Worm (Caenorhabditis elegans) whole organism, L2 larva: Measurements from ENCODE around the gene str-264.

ENCODE experiments used
- F13H6.1 ChIP-seq: sonication (generic microtip); optimal IDR thresholded peaks from 2 replicates; lab custom pipeline; 2016; ENCODE audit warnings: missing genetic modification characterization, missing compliant biosample characterization
- R02D3.7 ChIP-seq: fragments of 150-350 bp; optimal IDR thresholded peaks from 2 replicates; lab custom pipeline; 2014; ENCODE audit warnings: missing biosample characterization, missing genetic modification characterization
- Y55F3AM.14 ChIP-seq: fragments of 200-800 bp; sonication (Bioruptor generic); optimal IDR thresholded peaks from 2 replicates; lab custom pipeline; 2018; ENCODE audit warnings: mild to moderate bottlenecking, missing genetic modification characterization, missing compliant biosample characterization
- ZK546.5 ChIP-seq: sonication (generic microtip); optimal IDR thresholded peaks from 2 replicates; lab custom pipeline; 2017; ENCODE audit warnings: missing biosample characterization, missing genetic modification characterization
- alr-1 ChIP-seq: fragments of 150-350 bp; optimal IDR thresholded peaks from 2 replicates; lab custom pipeline; 2014; ENCODE audit warnings: missing biosample characterization, missing genetic modification characterization
- aly-2 ChIP-seq: fragments of 150-350 bp; optimal IDR thresholded peaks from 2 replicates; lab custom pipeline; 2014; ENCODE audit warnings: missing biosample characterization, missing genetic modification characterization
- ama-1 ChIP-seq: fragments of 150-350 bp; optimal IDR thresholded peaks from 2 replicates; lab custom pipeline; 2018; ENCODE audit warnings: inconsistent platforms
- blmp-1 ChIP-seq: sonication (generic microtip); optimal IDR thresholded peaks from 2 replicates; lab custom pipeline; 2017; ENCODE audit warnings: missing genetic modification characterization, mild to moderate bottlenecking, missing compliant biosample characterization, antibody characterized with exemption, moderate library complexity; ENCODE audit not compliant: insufficient read depth
- ceh-82 ChIP-seq: fragments of 150-350 bp; optimal IDR thresholded peaks from 2 replicates; lab custom pipeline; 2014; ENCODE audit warnings: missing biosample characterization, missing genetic modification characterization
- crh-2 ChIP-seq: sonication (generic microtip); optimal IDR thresholded peaks from 2 replicates; lab custom pipeline; 2017; ENCODE audit warnings: missing biosample characterization, missing genetic modification characterization
- dmd-4 ChIP-seq: sonication (generic microtip); optimal IDR thresholded peaks from 2 replicates; lab custom pipeline; 2017; ENCODE audit warnings: missing biosample characterization, missing genetic modification characterization
- egl-27 ChIP-seq: sonication (generic microtip); optimal IDR thresholded peaks from 3 replicates; lab custom pipeline; 2017; ENCODE audit warnings: missing biosample characterization, missing genetic modification reagents, missing genetic modification characterization
- elt-1 ChIP-seq: fragments of 150-350 bp; optimal IDR thresholded peaks from 2 replicates; lab custom pipeline; 2014; ENCODE audit warnings: missing biosample characterization, missing genetic modification characterization
- elt-3 ChIP-seq: sonication (generic microtip); optimal IDR thresholded peaks from 2 replicates; lab custom pipeline; 2017; ENCODE audit warnings: missing biosample characterization, missing genetic modification characterization
- fos-1 ChIP-seq: fragments of 150-350 bp; optimal IDR thresholded peaks from 2 replicates; lab custom pipeline; 2014; ENCODE audit warnings: missing biosample characterization, missing genetic modification characterization
- gmeb-1 ChIP-seq: fragments of 150-350 bp; optimal IDR thresholded peaks from 2 replicates; lab custom pipeline; 2014; ENCODE audit warnings: missing biosample characterization, missing genetic modification characterization
- lin-11 ChIP-seq: fragments of 150-350 bp; sonication (generic microtip); optimal IDR thresholded peaks from 2 replicates; lab custom pipeline; 2014; ENCODE audit warnings: missing biosample characterization, missing genetic modification characterization, inconsistent platforms, mixed read lengths
- lin-13 ChIP-seq: fragments of 150-350 bp; optimal IDR thresholded peaks from 2 replicates; lab custom pipeline; 2014; ENCODE audit warnings: missing biosample characterization, missing genetic modification reagents, missing genetic modification characterization
- lin-39 ChIP-seq: fragments of 150-350 bp; optimal IDR thresholded peaks from 2 replicates; lab custom pipeline; 2014; ENCODE audit warnings: missing biosample characterization, missing genetic modification reagents, missing genetic modification characterization
- lsy-2 ChIP-seq, 2 experiments: fragments of 150-350 bp in 1 of 2; sonication (generic microtip) in 1 of 2; optimal IDR thresholded peaks; 2 replicates each; lab custom pipeline; 2014 to 2017; ENCODE audit warnings: missing biosample characterization in 2 of 2, missing genetic modification characterization in 2 of 2
- mbf-1 ChIP-seq: sonication (generic microtip); optimal IDR thresholded peaks from 2 replicates; lab custom pipeline; 2017; ENCODE audit warnings: missing biosample characterization, missing genetic modification characterization
- mdl-1 ChIP-seq, 2 experiments: fragments of 150-350 bp in 1 of 2; sonication (generic microtip) in 1 of 2; optimal IDR thresholded peaks; 2 replicates each; lab custom pipeline; 2017; ENCODE audit warnings: missing biosample characterization in 2 of 2, missing genetic modification characterization in 2 of 2
- nhr-10 ChIP-seq: sonication (generic microtip); optimal IDR thresholded peaks from 2 replicates; lab custom pipeline; 2017; ENCODE audit warnings: missing biosample characterization, missing genetic modification characterization
- nhr-11 ChIP-seq: fragments of 150-350 bp; optimal IDR thresholded peaks from 2 replicates; lab custom pipeline; 2014; ENCODE audit warnings: missing biosample characterization, missing genetic modification characterization
- nhr-12 ChIP-seq: fragments of 150-350 bp; optimal IDR thresholded peaks from 2 replicates; lab custom pipeline; 2014; ENCODE audit warnings: missing biosample characterization, missing genetic modification characterization
- nhr-129 ChIP-seq: fragments of 150-350 bp; optimal IDR thresholded peaks from 2 replicates; lab custom pipeline; 2014; ENCODE audit warnings: missing biosample characterization, missing genetic modification characterization
- nhr-21 ChIP-seq: fragments of 150-350 bp; optimal IDR thresholded peaks from 2 replicates; lab custom pipeline; 2014; ENCODE audit warnings: missing biosample characterization, missing genetic modification characterization
- nhr-25 ChIP-seq: fragments of 150-350 bp; sonication (generic microtip); optimal IDR thresholded peaks from 3 replicates; lab custom pipeline; 2014; ENCODE audit warnings: missing biosample characterization, missing genetic modification characterization
- nhr-6 ChIP-seq: fragments of 150-350 bp; optimal IDR thresholded peaks from 2 replicates; lab custom pipeline; 2014; ENCODE audit warnings: missing biosample characterization, missing genetic modification characterization
- peb-1 ChIP-seq: fragments of 150-350 bp; optimal IDR thresholded peaks from 2 replicates; lab custom pipeline; 2014; ENCODE audit warnings: missing biosample characterization, missing genetic modification characterization
- sem-4 ChIP-seq: fragments of 150-350 bp; optimal IDR thresholded peaks from 2 replicates; lab custom pipeline; 2014; ENCODE audit warnings: missing biosample characterization, missing genetic modification reagents, missing genetic modification characterization
- skn-1 ChIP-seq: sonication (generic microtip); optimal IDR thresholded peaks from 2 replicates; lab custom pipeline; 2017; ENCODE audit warnings: missing biosample characterization, missing genetic modification characterization
- sma-3 ChIP-seq: sonication (generic microtip); optimal IDR thresholded peaks from 2 replicates; lab custom pipeline; 2016; ENCODE audit warnings: missing genetic modification reagents, missing genetic modification characterization, missing compliant biosample characterization
- sma-9 ChIP-seq, 2 experiments: fragments of 150-350 bp in 1 of 2; sonication (generic microtip) in 1 of 2; optimal IDR thresholded peaks; 2 replicates each; lab custom pipeline; 2014 to 2016; ENCODE audit warnings: missing genetic modification characterization in 2 of 2, mild to moderate bottlenecking in 1 of 2, missing biosample characterization in 1 of 2, missing compliant biosample characterization in 1 of 2, missing genetic modification reagents in 1 of 2, moderate library complexity in 1 of 2
- snpc-4 ChIP-seq: fragments of 150-350 bp; optimal IDR thresholded peaks from 2 replicates; lab custom pipeline; 2014; ENCODE audit warnings: missing biosample characterization, missing genetic modification characterization
- unc-55 ChIP-seq: fragments of 150-350 bp; sonication (generic microtip); optimal IDR thresholded peaks from 3 replicates; lab custom pipeline; 2014; ENCODE audit warnings: missing biosample characterization, missing genetic modification reagents, missing genetic modification characterization
- unc-62 ChIP-seq: fragments of 150-350 bp; optimal IDR thresholded peaks from 2 replicates; lab custom pipeline; 2014; ENCODE audit warnings: missing biosample characterization, missing genetic modification reagents, missing genetic modification characterization
- ztf-1 ChIP-seq: fragments of 200-800 bp; sonication (Bioruptor generic); conservative IDR thresholded peaks from 2 replicates; pipeline ENCODE4 v1.3.6; 2022; ENCODE audit warnings: missing genetic modification characterization, missing compliant biosample characterization
- ztf-11 ChIP-seq: sonication (generic microtip); optimal IDR thresholded peaks from 2 replicates; lab custom pipeline; 2017; ENCODE audit warnings: missing biosample characterization, missing genetic modification characterization
- ztf-4 ChIP-seq: fragments of 150-350 bp; optimal IDR thresholded peaks from 2 replicates; lab custom pipeline; 2014; ENCODE audit warnings: missing biosample characterization, missing genetic modification characterization

str-264 gene

ce11 chrV:15498434-15498833 lies 6.0 kb upstream of the str-264 start, which contains the start of gene C06B8.7:
Gene C06B8.7 (plus strand): TSS chrV:15498734.
- TF ChIP-seq peb-1 (tag; lab: Kevin White, UChicago) (no peak), alr-1 (no peak), nhr-25 (tag; lab: Kevin White, UChicago) (no peak), nhr-11 (no peak), sem-4 (tag; lab: Kevin White, UChicago) (no peak), fos-1 (tag; lab: Kevin White, UChicago) (no peak), snpc-4 (tag; lab: Kevin White, UChicago) (no peak), lin-13 (GFP tag; lab: Kevin White, UChicago) (no peak), ZK546.5 (tag; lab: Kevin White, UChicago) (no peak), lin-11 (tag; lab: Kevin White, UChicago) (no peak), nhr-21 (tag; lab: Kevin White, UChicago) (no peak), unc-55 (GFP tag; lab: Kevin White, UChicago) (no peak), lin-39 (no peak), nhr-129 (no peak), mdl-1 (tag; optimal IDR thresholded peaks at IDR 0.05; lab: Kevin White, UChicago) (no peak), nhr-10 (tag; lab: Kevin White, UChicago) (no peak), elt-3 (no peak), nhr-6 (tag; lab: Kevin White, UChicago) (no peak)

ce11 chrV:15497731-15498130 lies 5.3 kb upstream of the str-264 start:
- TF ChIP-seq nhr-25 (tag; lab: Kevin White, UChicago) = no peak
- TF ChIP-seq nhr-11 = no peak
- TF ChIP-seq crh-2 (tag; lab: Kevin White, UChicago) = peak; percentile 42
- TF ChIP-seq lin-11 (tag; lab: Kevin White, UChicago) = no peak
- TF ChIP-seq ceh-82 (tag; lab: Kevin White, UChicago) = no peak
- TF ChIP-seq peb-1 (tag; lab: Kevin White, UChicago) = no peak
- TF ChIP-seq egl-27 (tag; lab: Kevin White, UChicago) = peak; percentile 22
- TF ChIP-seq sem-4 (tag; lab: Kevin White, UChicago) = no peak
- no peak for TF ChIP-seq lsy-2 (tag; optimal IDR thresholded peaks at IDR 0.05; lab: Kevin White, UChicago)
- peak; percentile 82 for TF ChIP-seq F13H6.1
- no peak for TF ChIP-seq mbf-1 (tag; lab: Kevin White, UChicago)
- TF ChIP-seq aly-2 (tag; lab: Kevin White, UChicago) = no peak
- no peak for TF ChIP-seq dmd-4
- TF ChIP-seq ztf-11 (tag; lab: Kevin White, UChicago) = no peak
- no peak for TF ChIP-seq nhr-21 (tag; lab: Kevin White, UChicago)
- no peak for TF ChIP-seq R02D3.7 (tag; lab: Kevin White, UChicago)
- peak; percentile 52 for TF ChIP-seq nhr-129
- TF ChIP-seq elt-3 = no peak
- no peak for TF ChIP-seq nhr-10 (tag; lab: Kevin White, UChicago)
- peak; percentile 68 for TF ChIP-seq gmeb-1 (tag; lab: Kevin White, UChicago)
- TF ChIP-seq unc-62 (GFP tag; lab: Kevin White, UChicago) = no peak
- TF ChIP-seq skn-1 (tag; lab: Kevin White, UChicago) = peak; percentile 17
- TF ChIP-seq nhr-12 (tag; lab: Kevin White, UChicago) = no peak
- TF ChIP-seq sma-3 (GFP tag; lab: Kevin White, UChicago) = no peak
- no peak for TF ChIP-seq lin-39
- no peak for TF ChIP-seq Y55F3AM.14 (GFP tag; lab: Kevin White, UChicago)
- TF ChIP-seq sma-9 (GFP tag; optimal IDR thresholded peaks at IDR 0.05; lab: Kevin White, UChicago) = peak; percentile 72
- TF ChIP-seq sma-9 (tag; optimal IDR thresholded peaks at IDR 0.05; lab: Kevin White, UChicago) = no peak
- TF ChIP-seq lin-13 (GFP tag; lab: Kevin White, UChicago) = no peak
- peak; percentile 90 for TF ChIP-seq fos-1 (tag; lab: Kevin White, UChicago)
- no peak for TF ChIP-seq ZK546.5 (tag; lab: Kevin White, UChicago)
- no peak for TF ChIP-seq blmp-1 (tag; lab: Kevin White, UChicago)
- TF ChIP-seq ztf-4 (tag; lab: Kevin White, UChicago) = no peak
- TF ChIP-seq, all 48 proteins: peak for 8

DNA sequence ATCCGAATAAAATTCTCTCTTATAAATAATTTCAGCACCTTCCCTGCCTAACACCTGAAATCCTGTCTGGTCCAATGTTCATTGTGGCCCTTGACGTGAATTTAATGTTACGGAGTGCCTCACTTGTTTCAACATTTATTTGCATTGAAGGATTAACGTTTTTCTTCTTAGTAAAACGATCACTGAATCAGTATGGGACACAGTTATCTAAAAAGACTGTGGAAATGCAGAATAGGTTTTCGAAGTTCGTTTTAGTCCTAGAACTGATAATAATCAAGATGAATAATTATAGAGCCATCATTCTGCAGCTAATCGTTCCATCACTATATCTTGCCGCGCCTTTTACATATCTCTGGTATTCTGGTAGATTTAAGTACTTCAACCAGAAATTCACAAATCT lies 2.8 kb upstream of the str-264 start, which contains the start of gene srh-219:
srh-219 (plus strand) TSS at position 301 of the 400 bp plus-strand sequence.
- TF ChIP-seq elt-3 (no peak), elt-1 (tag; lab: Kevin White, UChicago) (no peak), fos-1 (tag; lab: Kevin White, UChicago) (no peak), ama-1 (lab: Kevin White, UChicago) (no peak), unc-62 (GFP tag; lab: Kevin White, UChicago) (no peak), R02D3.7 (tag; lab: Kevin White, UChicago) (no peak), nhr-11 (no peak), skn-1 (tag; lab: Kevin White, UChicago) (no peak), ztf-1 (GFP tag; lab: Robert Waterston, UW) (no peak), gmeb-1 (tag; lab: Kevin White, UChicago) (no peak)
